Worm (Caenorhabditis elegans) whole organism, late embryonic: ENCODE results near the gene F17C11.11.

Source experiments
- lim-6 ChIP-seq: sonication (generic microtip); optimal IDR thresholded peaks from 2 replicates; lab custom pipeline; 2016; ENCODE audit warnings: missing genetic modification characterization, missing compliant biosample characterization
- pros-1 ChIP-seq: fragments of 150-350 bp; optimal IDR thresholded peaks from 2 replicates; lab custom pipeline; 2014; ENCODE audit warnings: missing biosample characterization, missing genetic modification reagents, missing genetic modification characterization

- TF ChIP-seq pros-1 (tag; lab: Kevin White, UChicago) (no peak), lim-6 (tag; lab: Kevin White, UChicago) (no peak)
Observed at ce11 chrV:10940571-10940991, 2.0 kb upstream of the F17C11.11 start.
